Worm (Caenorhabditis elegans) whole organism, L3 larva: Measurements from ENCODE around the gene C15B12.8.

Experiments used
- ZK546.5 ChIP-seq: sonication (generic microtip); optimal IDR thresholded peaks from 2 replicates; lab custom pipeline; 2017; ENCODE audit warnings: missing biosample characterization, missing genetic modification characterization
- aly-2 ChIP-seq: fragments of 150-350 bp; optimal IDR thresholded peaks from 2 replicates; lab custom pipeline; 2014; ENCODE audit warnings: missing biosample characterization, missing genetic modification characterization
- ceh-82 ChIP-seq: fragments of 150-350 bp; optimal IDR thresholded peaks from 2 replicates; lab custom pipeline; 2014; ENCODE audit warnings: missing biosample characterization, missing genetic modification characterization
- elt-1 ChIP-seq: fragments of 150-350 bp; optimal IDR thresholded peaks from 2 replicates; lab custom pipeline; 2014; ENCODE audit warnings: missing biosample characterization, missing genetic modification characterization
- elt-3 ChIP-seq, 3 experiments: fragments of 150-350 bp in 1 of 3; sonication (generic microtip) in 2 of 3; optimal IDR thresholded peaks; 2 replicates in 2 of 3; 4 replicates in 1 of 3; lab custom pipeline; 2014 to 2017; ENCODE audit warnings: missing biosample characterization in 3 of 3, missing genetic modification characterization in 3 of 3
- fkh-10 ChIP-seq: sonication (generic microtip); optimal IDR thresholded peaks from 2 replicates; lab custom pipeline; 2017; ENCODE audit warnings: missing biosample characterization, missing genetic modification reagents, missing genetic modification characterization
- pha-4 ChIP-seq: fragments of 150-350 bp; optimal IDR thresholded peaks from 2 replicates; lab custom pipeline; 2014; ENCODE audit warnings: missing biosample characterization, missing genetic modification reagents, missing genetic modification characterization
- pqm-1 ChIP-seq: fragments of 150-350 bp; optimal IDR thresholded peaks from 2 replicates; lab custom pipeline; 2017; ENCODE audit warnings: missing biosample characterization, missing genetic modification characterization, inconsistent platforms
- skn-1 ChIP-seq: fragments of 150-350 bp; optimal IDR thresholded peaks from 2 replicates; lab custom pipeline; 2014; ENCODE audit warnings: missing biosample characterization, missing genetic modification characterization
- unc-62 ChIP-seq: fragments of 150-350 bp; sonication (generic microtip); optimal IDR thresholded peaks from 4 replicates; lab custom pipeline; 2014; ENCODE audit warnings: missing biosample characterization, missing genetic modification reagents, missing genetic modification characterization

- TF ChIP-seq aly-2 (tag; lab: Kevin White, UChicago): no peak
- no peak for TF ChIP-seq elt-1 (tag; lab: Kevin White, UChicago)
- no peak for TF ChIP-seq unc-62
- TF ChIP-seq skn-1 (tag; lab: Kevin White, UChicago): no peak
- TF ChIP-seq pha-4 (tag; lab: Kevin White, UChicago): no peak
- TF ChIP-seq fkh-10: no peak
- no peak for TF ChIP-seq pqm-1
- TF ChIP-seq ZK546.5 (tag; lab: Kevin White, UChicago): no peak
- TF ChIP-seq ceh-82 (tag; lab: Kevin White, UChicago): no peak
- no peak for TF ChIP-seq elt-3 (tag; optimal IDR thresholded peaks at IDR 0.05; lab: Kevin White, UChicago)
Observed at ce11 chrX:6462995-6463462, 11.0 kb upstream of the C15B12.8 start, which contains the start of gene C15B12.2.
